Worm (Caenorhabditis elegans): ENCODE measurements around the gene clec-147.
A peak's percentile ranks its signal among the peaks of the same experiment; 100 is the strongest.

clec-147 gene

ce11 chrII:14528233-14528802, 9.3 kb downstream of the clec-147 start, which contains the start of the genes F57C2.5 and spat-1 (continued):
- TF ChIP-seq lin-39 (tag; optimal IDR thresholded peaks at IDR 0.05) (no peak), ceh-28 (tag; optimal IDR thresholded peaks at IDR 0.05) (no peak), F49E8.2 (tag; optimal IDR thresholded peaks at IDR 0.05; ENCODE audit: borderline replicate concordance) (no peak), snpc-4 (tag; optimal IDR thresholded peaks at IDR 0.05) (no peak), ama-1 (optimal IDR thresholded peaks at IDR 0.05) (no peak), lir-3 (tag; optimal IDR thresholded peaks at IDR 0.05) (no peak)

ce11 chrII:14527104-14527503, 10.5 kb downstream of the clec-147 start:
- peak in 1 of 2 experiments; percentile 90 for TF ChIP-seq unc-62 (GFP tag; optimal IDR thresholded peaks at IDR 0.05 in 1 of 2)
- no peak for TF ChIP-seq unc-62 (tag; optimal IDR thresholded peaks at IDR 0.05)
- no peak for TF ChIP-seq zag-1 (tag; optimal IDR thresholded peaks at IDR 0.05)

ce11 chrII:14525013-14525412, 12.6 kb downstream of the clec-147 start, which contains the start of gene F57C2.4:
F57C2.4 (plus strand) TSS chrII:14525313.
- TF ChIP-seq ceh-82 (tag; optimal IDR thresholded peaks at IDR 0.05) (no peak), ctbp-1 (GFP tag; IDR thresholded peaks at IDR 0.05) (no peak), F10B5.3 (tag; optimal IDR thresholded peaks at IDR 0.05) (no peak), dmd-9 (GFP tag; IDR thresholded peaks at IDR 0.05) (no peak), mdt-29 (GFP tag; IDR thresholded peaks at IDR 0.05) (no peak), aly-2 (tag; optimal IDR thresholded peaks at IDR 0.05) (no peak), ama-1 (optimal IDR thresholded peaks at IDR 0.05) (no peak), D1046.2 (GFP tag; IDR thresholded peaks at IDR 0.05) (no peak)

ce11 chrII:14523645-14524223, 13.9 kb downstream of the clec-147 start, which contains the start of gene pot-2:
pot-2 (plus strand) TSS chrII:14524173.
- TF ChIP-seq ceh-32 (tag; optimal IDR thresholded peaks at IDR 0.05; ENCODE audit: poor library complexity), result no peak
- TF ChIP-seq unc-39 (tag; optimal IDR thresholded peaks at IDR 0.05), result no peak
- TF ChIP-seq F10B5.3 (tag; optimal IDR thresholded peaks at IDR 0.05), result no peak
- TF ChIP-seq nhr-11 (tag; optimal IDR thresholded peaks at IDR 0.05), result no peak
- no peak for TF ChIP-seq nhr-42 (GFP tag; IDR thresholded peaks at IDR 0.05)
- TF ChIP-seq nhr-237 (tag; optimal IDR thresholded peaks at IDR 0.05), result no peak
- TF ChIP-seq gei-8 (GFP tag; optimal IDR thresholded peaks at IDR 0.05), result no peak
- no peak for TF ChIP-seq spr-3 (GFP tag; optimal IDR thresholded peaks at IDR 0.05)
- no peak for TF ChIP-seq Y105C5A.15 (GFP tag; IDR thresholded peaks at IDR 0.05)
- TF ChIP-seq nhr-28 (tag; optimal IDR thresholded peaks at IDR 0.05), result no peak
- TF ChIP-seq zfp-3 (GFP tag; conservative IDR thresholded peaks at IDR 0.05), result no peak
- TF ChIP-seq lim-7 (GFP tag; IDR thresholded peaks at IDR 0.05), result no peak
- no peak for TF ChIP-seq tra-1 (GFP tag; IDR thresholded peaks at IDR 0.05)

- no peak for TF ChIP-seq ZK546.5 (tag; optimal IDR thresholded peaks at IDR 0.05)
- no peak for TF ChIP-seq unc-130 (GFP tag; optimal IDR thresholded peaks at IDR 0.05)
- TF ChIP-seq unc-62 (GFP tag; optimal IDR thresholded peaks at IDR 0.05 in 1 of 2), result peak in 1 of 2 experiments; percentile 93
- no peak for TF ChIP-seq unc-62 (tag; optimal IDR thresholded peaks at IDR 0.05)
- TF ChIP-seq ceh-62 (tag; optimal IDR thresholded peaks at IDR 0.05), result no peak
Observed at ce11 chrII:14523070-14523572, 14.5 kb downstream of the clec-147 start, which contains the start of gene btb-20. btb-20 (minus strand) TSS chrII:14523522.

- TF ChIP-seq ctbp-1 (GFP tag; IDR thresholded peaks at IDR 0.05) (no peak), madf-5 (GFP tag; IDR thresholded peaks at IDR 0.05) (no peak), mdt-29 (GFP tag; IDR thresholded peaks at IDR 0.05) (no peak), fkh-10 (GFP tag; optimal IDR thresholded peaks at IDR 0.05) (no peak), zip-2 (tag; optimal IDR thresholded peaks at IDR 0.05) (no peak), lin-39 (tag; optimal IDR thresholded peaks at IDR 0.05) (no peak), lin-1 (GFP tag; IDR thresholded peaks at IDR 0.05) (no peak), Y105C5A.15 (GFP tag; IDR thresholded peaks at IDR 0.05) (no peak)
Observed at ce11 chrII:14522037-14522436, 15.6 kb downstream of the clec-147 start, which contains the start of gene btb-19. btb-19 (minus strand) TSS chrII:14522137.
